Fruit fly (Drosophila melanogaster) Kc167 (cell line): Measurements from ENCODE around the gene CG11085.

Experiments
- Myc ChIP-seq: fragments of >200 bp; optimal IDR thresholded peaks from 2 replicates; lab custom pipeline; 2017; ENCODE audit warnings: missing external identifiers
- Sin3A ChIP-seq: fragments of >200 bp; optimal IDR thresholded peaks from 2 replicates; lab custom pipeline; 2018; ENCODE audit warnings: missing external identifiers

dm6 chrX:12621640-12622039, 5.5 kb downstream of the CG11085 start:
- TF ChIP-seq Myc (lab: Kevin White, UChicago) (no peak), Sin3A (lab: Kevin White, UChicago) (no peak)
